Fruit fly (Drosophila melanogaster) whole organism, embryonic: ENCODE data around the gene CG2059.

Experiments
- Adf1 ChIP-seq: fragments of 200-800 bp; sonication (Bioruptor generic); IDR thresholded peaks from 2 replicates; pipeline ENCODE4 v1.3.6; 2022; ENCODE audit warnings: missing biosample characterization, missing genetic modification characterization
- Awh ChIP-seq: fragments of 200-800 bp; sonication (Bioruptor generic); IDR thresholded peaks from 2 replicates; pipeline ENCODE4, ENCODE4 v1.3.6; 2022; ENCODE audit warnings: missing biosample characterization, missing genetic modification characterization
- B-H2 ChIP-seq: fragments of 200-800 bp; sonication (Bioruptor generic); optimal IDR thresholded peaks from 2 replicates; lab custom pipeline; 2018; ENCODE audit warnings: missing biosample characterization, mild to moderate bottlenecking, missing genetic modification characterization
- CG10147 ChIP-seq: fragments of 200-800 bp; sonication (Bioruptor generic); optimal IDR thresholded peaks from 2 replicates; lab custom pipeline; 2019; ENCODE audit warnings: missing biosample characterization, mild to moderate bottlenecking, missing genetic modification characterization, moderate library complexity
- CG10209 ChIP-seq: fragments of 200-800 bp; sonication (Bioruptor generic); optimal IDR thresholded peaks from 3 replicates; lab custom pipeline; 2017; ENCODE audit warnings: missing biosample characterization, mild to moderate bottlenecking, missing genetic modification characterization, missing genetic modification reagents
- CG10274 ChIP-seq: fragments of 200-800 bp; sonication (Bioruptor generic); optimal IDR thresholded peaks from 3 replicates; lab custom pipeline; 2017; ENCODE audit warnings: missing biosample characterization, mild to moderate bottlenecking, missing genetic modification characterization
- CG11456 ChIP-seq: fragments of 200-800 bp; sonication (Bioruptor generic); IDR thresholded peaks from 3 replicates; pipeline ENCODE4 v1.3.6; 2022; ENCODE audit warnings: missing biosample characterization, missing genetic modification characterization
- CG11560 ChIP-seq: fragments of 200-800 bp; sonication (Bioruptor generic); IDR thresholded peaks from 3 replicates; pipeline ENCODE4 v1.3.6; 2022; ENCODE audit warnings: missing biosample characterization, missing genetic modification characterization
- CG12744 ChIP-seq: fragments of 200-800 bp; sonication (Bioruptor generic); optimal IDR thresholded peaks from 2 replicates; lab custom pipeline; 2016; ENCODE audit warnings: missing biosample characterization, missing genetic modification characterization
- CG13624 ChIP-seq: fragments of 200-800 bp; sonication (Bioruptor generic); optimal IDR thresholded peaks from 2 replicates; lab custom pipeline; 2016; ENCODE audit warnings: missing biosample characterization, missing genetic modification characterization
- CG14441 ChIP-seq: fragments of 200-800 bp; sonication (Bioruptor generic); IDR thresholded peaks from 2 replicates; pipeline ENCODE4 v1.3.6; 2022; ENCODE audit warnings: missing biosample characterization, missing genetic modification characterization
- CG15073 ChIP-seq: fragments of 200-800 bp; sonication (Bioruptor generic); optimal IDR thresholded peaks from 2 replicates; lab custom pipeline; 2016; ENCODE audit warnings: missing biosample characterization, missing genetic modification characterization
- CG17359 ChIP-seq: fragments of 200-800 bp; sonication (Bioruptor generic); optimal IDR thresholded peaks from 3 replicates; lab custom pipeline; 2018; ENCODE audit warnings: missing biosample characterization, mild to moderate bottlenecking, missing genetic modification characterization, moderate library complexity
- CG17829 ChIP-seq: fragments of 200-800 bp; optimal IDR thresholded peaks from 2 replicates; lab custom pipeline; 2019; ENCODE audit warnings: missing biosample characterization, mild to moderate bottlenecking, missing genetic modification characterization, moderate library complexity
- CG2129 ChIP-seq: fragments of 200-800 bp; sonication (Bioruptor generic); IDR thresholded peaks from 2 replicates; pipeline ENCODE4 v1.3.6; 2022; ENCODE audit warnings: missing biosample characterization, missing genetic modification characterization; ENCODE audit not compliant: partially characterized antibody
- CG2202 ChIP-seq: fragments of 200-800 bp; sonication (Bioruptor generic); optimal IDR thresholded peaks from 2 replicates; lab custom pipeline; 2018; ENCODE audit warnings: missing biosample characterization, mild to moderate bottlenecking, missing genetic modification characterization
- CG2875 ChIP-seq: fragments of 200-800 bp; sonication (Bioruptor generic); optimal IDR thresholded peaks from 2 replicates; lab custom pipeline; 2017; ENCODE audit warnings: missing biosample characterization, mild to moderate bottlenecking, missing genetic modification characterization, missing genetic modification reagents
- CG30431 ChIP-seq: fragments of 200-800 bp; sonication (Bioruptor generic); optimal IDR thresholded peaks from 2 replicates; lab custom pipeline; 2017; ENCODE audit warnings: missing biosample characterization, missing genetic modification characterization
- CG3838 ChIP-seq: fragments of 200-800 bp; sonication (Bioruptor generic); optimal IDR thresholded peaks from 3 replicates; lab custom pipeline; 2016; ENCODE audit warnings: missing biosample characterization, missing genetic modification characterization
- CG6689 ChIP-seq: fragments of 200-800 bp; sonication (Bioruptor generic); IDR thresholded peaks from 2 replicates; pipeline ENCODE4 v1.3.6; 2022; ENCODE audit warnings: missing biosample characterization, missing genetic modification characterization
- CG7556 ChIP-seq: fragments of 200-800 bp; sonication (Bioruptor generic); optimal IDR thresholded peaks from 2 replicates; lab custom pipeline; 2017; ENCODE audit warnings: missing biosample characterization, mild to moderate bottlenecking, missing genetic modification characterization
- CHES-1-like ChIP-seq: fragments of 200-800 bp; sonication (Bioruptor generic); optimal IDR thresholded peaks from 2 replicates; lab custom pipeline; 2016; ENCODE audit warnings: missing biosample characterization, missing genetic modification characterization
- CTCF ChIP-seq: fragments of 200-800 bp; sonication (Bioruptor generic); optimal IDR thresholded peaks from 2 replicates; lab custom pipeline; 2017; ENCODE audit warnings: missing biosample characterization, mild to moderate bottlenecking, missing genetic modification characterization, moderate library complexity
- Dek ChIP-seq: fragments of 200-800 bp; sonication (Bioruptor generic); optimal IDR thresholded peaks from 3 replicates; lab custom pipeline; 2019; ENCODE audit warnings: missing biosample characterization, mild to moderate bottlenecking, missing genetic modification characterization, moderate library complexity
- Ets97D ChIP-seq: fragments of 200-800 bp; sonication (Bioruptor generic); optimal IDR thresholded peaks from 3 replicates; lab custom pipeline; 2016; ENCODE audit warnings: missing biosample characterization, missing genetic modification characterization
- Gsc ChIP-seq: fragments of 200-800 bp; sonication (Bioruptor generic); IDR thresholded peaks from 2 replicates; pipeline ENCODE4 v1.3.6; 2022; ENCODE audit warnings: missing biosample characterization, missing genetic modification characterization
- Hey ChIP-seq: fragments of 200-800 bp; sonication (Bioruptor generic); optimal IDR thresholded peaks from 3 replicates; lab custom pipeline; 2018; ENCODE audit warnings: missing biosample characterization, mild to moderate bottlenecking, missing genetic modification characterization
- Lim3 ChIP-seq: fragments of 200-800 bp; sonication (Bioruptor generic); IDR thresholded peaks from 2 replicates; pipeline ENCODE4 v1.3.6; 2022; ENCODE audit warnings: missing biosample characterization, missing genetic modification characterization
- Opbp ChIP-seq: fragments of 200-800 bp; sonication (Bioruptor generic); IDR thresholded peaks from 3 replicates; pipeline ENCODE4 v1.3.6; 2022; ENCODE audit warnings: missing biosample characterization, missing genetic modification characterization; ENCODE audit not compliant: partially characterized antibody
- PHDP ChIP-seq: fragments of 200-800 bp; sonication (Bioruptor generic); optimal IDR thresholded peaks from 3 replicates; lab custom pipeline; 2018; ENCODE audit warnings: missing biosample characterization, mild to moderate bottlenecking, missing genetic modification characterization, moderate library complexity
- Poxn ChIP-seq: fragments of 200-800 bp; sonication (Bioruptor generic); IDR thresholded peaks from 2 replicates; pipeline ENCODE4 v1.3.6; 2022; ENCODE audit warnings: missing biosample characterization, missing genetic modification characterization
- Rx ChIP-seq: fragments of 200-800 bp; sonication (Bioruptor generic); IDR thresholded peaks from 2 replicates; pipeline ENCODE4 v1.3.6; 2022; ENCODE audit warnings: missing biosample characterization, missing genetic modification characterization
- Spps ChIP-seq: fragments of 200-800 bp; sonication (Bioruptor generic); optimal IDR thresholded peaks from 2 replicates; lab custom pipeline; 2018; ENCODE audit warnings: missing biosample characterization, mild to moderate bottlenecking, missing genetic modification characterization
- Xbp1 ChIP-seq: fragments of 200-800 bp; sonication (Bioruptor generic); optimal IDR thresholded peaks from 3 replicates; lab custom pipeline; 2016; ENCODE audit warnings: missing biosample characterization, mild to moderate bottlenecking, missing genetic modification characterization
- amos ChIP-seq: fragments of 200-800 bp; sonication (Bioruptor generic); IDR thresholded peaks from 2 replicates; pipeline ENCODE4 v1.3.6; 2022; ENCODE audit warnings: missing biosample characterization, missing genetic modification characterization; ENCODE audit not compliant: partially characterized antibody
- chm ChIP-seq: fragments of 200-800 bp; sonication (Bioruptor generic); IDR thresholded peaks from 2 replicates; pipeline ENCODE4 v1.3.6; 2022; ENCODE audit warnings: missing biosample characterization, missing genetic modification characterization
- ci ChIP-seq: fragments of 200-800 bp; sonication (Bioruptor generic); IDR thresholded peaks from 3 replicates; pipeline ENCODE4 v1.3.6; 2022; ENCODE audit warnings: missing biosample characterization, missing genetic modification characterization
- corto ChIP-seq: fragments of 200-800 bp; sonication (Bioruptor generic); optimal IDR thresholded peaks from 2 replicates; lab custom pipeline; 2016; ENCODE audit warnings: missing biosample characterization, mild to moderate bottlenecking, missing genetic modification characterization, moderate library complexity
- da ChIP-seq: fragments of 200-800 bp; sonication (Bioruptor generic); optimal IDR thresholded peaks from 2 replicates; lab custom pipeline; 2016; ENCODE audit warnings: missing biosample characterization, missing genetic modification characterization
- dysf ChIP-seq: fragments of 200-800 bp; sonication (Bioruptor generic); IDR thresholded peaks from 3 replicates; pipeline ENCODE4 v1.3.6; 2022; ENCODE audit warnings: missing biosample characterization, missing genetic modification characterization
- eve ChIP-seq, 2 experiments: fragments of >200 bp; optimal IDR thresholded peaks; 2 replicates each; lab custom pipeline; 2017; ENCODE audit warnings: missing biosample characterization in 2 of 2, missing genetic modification characterization in 2 of 2
- exex ChIP-seq: fragments of 200-800 bp; sonication (Bioruptor generic); optimal IDR thresholded peaks from 4 replicates; lab custom pipeline; 2018; ENCODE audit warnings: missing biosample characterization, mild to moderate bottlenecking, missing genetic modification characterization, moderate library complexity
- fd102C ChIP-seq: fragments of 200-800 bp; sonication (Bioruptor generic); optimal IDR thresholded peaks from 2 replicates; lab custom pipeline; 2018; ENCODE audit warnings: missing biosample characterization, mild to moderate bottlenecking, missing genetic modification characterization, moderate library complexity
- gro ChIP-seq: fragments of 200-800 bp; sonication (Bioruptor generic); optimal IDR thresholded peaks from 2 replicates; lab custom pipeline; 2016; ENCODE audit warnings: missing biosample characterization, missing genetic modification characterization
- mirr ChIP-seq: fragments of 200-800 bp; sonication (Bioruptor generic); optimal IDR thresholded peaks from 3 replicates; lab custom pipeline; 2018; ENCODE audit warnings: missing biosample characterization, mild to moderate bottlenecking, missing genetic modification characterization
- nau ChIP-seq: fragments of 200-800 bp; sonication (Bioruptor generic); optimal IDR thresholded peaks from 3 replicates; lab custom pipeline; 2017; ENCODE audit warnings: missing biosample characterization, mild to moderate bottlenecking, missing genetic modification characterization, missing genetic modification reagents
- oc ChIP-seq: fragments of 200-800 bp; sonication (Bioruptor generic); optimal IDR thresholded peaks from 2 replicates; lab custom pipeline; 2018; ENCODE audit warnings: missing biosample characterization, mild to moderate bottlenecking, missing genetic modification characterization, moderate library complexity
- shn ChIP-seq: fragments of 200-800 bp; sonication (Bioruptor generic); optimal IDR thresholded peaks from 3 replicates; lab custom pipeline; 2016; ENCODE audit warnings: missing biosample characterization, missing genetic modification characterization
- slou ChIP-seq: fragments of 200-800 bp; sonication (Bioruptor generic); optimal IDR thresholded peaks from 3 replicates; lab custom pipeline; 2016; ENCODE audit warnings: missing biosample characterization, missing genetic modification characterization
- sr ChIP-seq: fragments of 200-800 bp; sonication (Bioruptor generic); IDR thresholded peaks from 3 replicates; pipeline ENCODE4 v1.3.6; 2022; ENCODE audit warnings: missing biosample characterization, missing genetic modification characterization
- tap ChIP-seq: fragments of 200-800 bp; optimal IDR thresholded peaks from 3 replicates; lab custom pipeline; 2019; ENCODE audit warnings: missing biosample characterization, mild to moderate bottlenecking, missing genetic modification characterization, moderate library complexity
- zfh1 ChIP-seq: fragments of 200-800 bp; sonication (Bioruptor generic); IDR thresholded peaks from 3 replicates; pipeline ENCODE4 v1.3.6; 2022; ENCODE audit warnings: missing biosample characterization, missing genetic modification characterization

The CG2059 gene

DNA sequence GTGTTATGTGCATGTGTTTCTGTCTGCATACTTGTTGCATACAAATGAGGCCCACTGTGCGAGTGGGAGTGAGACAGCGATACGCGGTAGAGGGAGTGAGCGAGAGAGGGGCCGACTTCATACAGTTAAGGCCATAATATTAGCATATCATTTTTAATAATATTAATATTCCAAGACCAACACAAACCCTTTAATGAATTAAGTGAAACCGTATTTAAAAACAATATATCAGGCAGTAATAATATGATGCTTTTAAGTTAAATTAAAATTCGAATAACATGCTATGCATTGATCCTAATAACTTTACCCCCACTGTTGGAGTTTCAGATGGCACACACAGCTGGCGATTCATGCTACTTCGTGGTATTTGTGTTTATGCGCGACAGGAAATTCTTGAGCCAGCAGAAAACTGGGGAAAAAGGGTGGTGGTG is 38.7 kb downstream of the CG2059 start (continued):
- TF ChIP-seq B-H2 (peak; percentile 71), exex (tag; lab: Kevin White, UChicago) (peak; percentile 80), CG13624 (GFP tag; lab: Kevin White, UChicago) (peak; percentile 60), fd102C (GFP tag; lab: Kevin White, UChicago) (peak; percentile 83), CG11560 (peak; percentile 82), sr (GFP tag; lab: Robert Waterston, UW) (peak; percentile 80; the same call in 2 of the 3 replicates), CG10147 (GFP tag; lab: Kevin White, UChicago) (peak; percentile 95), nau (peak; percentile 95), CG2875 (peak; percentile 96), tap (peak; percentile 98), CG6689 (peak; percentile 96), CG10274 (GFP tag; lab: Kevin White, UChicago) (peak; percentile 71), Gsc (GFP tag; lab: Robert Waterston, UW) (peak; percentile 82), Adf1 (GFP tag; lab: Robert Waterston, UW) (peak; percentile 68), shn (GFP tag; lab: Kevin White, UChicago) (peak; percentile 44), corto (GFP tag; lab: Kevin White, UChicago) (peak; percentile 85), CG30431 (GFP tag; lab: Kevin White, UChicago) (peak; percentile 91), slou (GFP tag; lab: Kevin White, UChicago) (peak; percentile 83), Lim3 (GFP tag; lab: Robert Waterston, UW) (peak; percentile 80), CG2129 (no peak), Awh (GFP tag; lab: Robert Waterston, UW) (peak; percentile 97), Poxn (0 out of 2 replicates have a peak, but pooled peaks have one; percentile 24), CHES-1-like (peak; percentile 38), chm (peak; percentile 96), CTCF (GFP tag; lab: Kevin White, UChicago) (peak; percentile 68), da (GFP tag; lab: Kevin White, UChicago) (peak; percentile 81), CG10209 (GFP tag; lab: Kevin White, UChicago) (peak; percentile 96), gro (GFP tag; lab: Kevin White, UChicago) (peak; percentile 38), CG2202 (tag; lab: Kevin White, UChicago) (peak; percentile 96), dysf (GFP tag; lab: Robert Waterston, UW) (peak; percentile 97), CG15073 (GFP tag; lab: Kevin White, UChicago) (peak; percentile 92), Spps (peak; percentile 97), ci (GFP tag; lab: Robert Waterston, UW) (peak; percentile 98), CG7556 (GFP tag; lab: Kevin White, UChicago) (peak; percentile 97), Rx (GFP tag; lab: Robert Waterston, UW) (peak; percentile 84), Xbp1 (GFP tag; lab: Kevin White, UChicago) (peak; percentile 95), CG11456 (GFP tag; lab: Robert Waterston, UW) (peak; percentile 88), oc (peak; percentile 98), Dek (tag; lab: Kevin White, UChicago) (peak; percentile 94), eve (GFP tag; optimal IDR thresholded peaks at IDR 0.05; lab: Kevin White, UChicago) (peak; percentile 14 to 98), Opbp (no peak), mirr (GFP tag; lab: Kevin White, UChicago) (peak; percentile 63), CG17829 (tag; lab: Kevin White, UChicago) (peak; percentile 99), zfh1 (GFP tag; lab: Robert Waterston, UW) (peak; percentile 97), amos (GFP tag; lab: Robert Waterston, UW) (no peak), CG17359 (tag; lab: Kevin White, UChicago) (peak; percentile 98), Hey (tag; lab: Kevin White, UChicago) (peak; percentile 61), CG14441 (GFP tag; lab: Robert Waterston, UW) (peak; percentile 92), CG3838 (GFP tag; lab: Kevin White, UChicago) (peak; percentile 51), Ets97D (GFP tag; lab: Kevin White, UChicago) (peak; percentile 67), CG12744 (GFP tag; lab: Kevin White, UChicago) (peak; percentile 86), PHDP (tag; lab: Kevin White, UChicago) (peak; percentile 97)
